Worm (Caenorhabditis elegans) whole organism, L1 larva: ENCODE measurements around the gene cyp-33C6.
"Not testable (repeated sequence)": the region's sequence is repeated elsewhere in the genome, so short reads cannot be mapped to it uniquely, and the experiment has no call there.

Experiments used
- fkh-10 ChIP-seq: sonication (generic microtip); optimal IDR thresholded peaks from 2 replicates; lab custom pipeline; 2017; ENCODE audit warnings: missing biosample characterization, missing genetic modification reagents, missing genetic modification characterization
- fkh-8 ChIP-seq: sonication (generic microtip); optimal IDR thresholded peaks from 2 replicates; lab custom pipeline; 2016; ENCODE audit warnings: mild to moderate bottlenecking, missing genetic modification characterization, missing compliant biosample characterization

DNA sequence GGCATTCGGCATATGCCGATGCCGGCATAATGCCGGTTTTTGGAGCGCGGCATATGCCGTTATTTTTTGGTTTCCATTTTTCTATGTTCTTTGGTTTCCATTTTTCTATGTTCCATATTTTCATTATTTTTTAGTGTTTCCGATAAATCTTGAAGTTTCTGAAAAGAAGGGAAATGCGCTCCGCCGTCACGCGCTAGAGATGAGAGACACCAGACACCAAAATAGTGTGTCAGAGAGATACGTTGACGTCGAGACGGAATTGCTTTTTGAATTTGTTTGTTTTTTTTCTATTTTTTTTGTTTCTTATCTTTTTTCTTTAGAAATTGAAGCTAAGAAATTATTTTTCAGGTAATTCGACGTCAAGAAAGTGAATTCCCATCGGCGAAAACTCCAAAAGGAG lies 6.0 kb upstream of the cyp-33C6 start, which contains the start of gene F41B5.1:
- not testable (repeated sequence) for TF ChIP-seq fkh-10 (GFP tag; lab: Kevin White, UChicago); fkh-8 (tag; lab: Kevin White, UChicago)
